Fruit fly (Drosophila melanogaster) ovary, adult (tissue): Measurements from ENCODE around the gene CG42748.

Experiments used
- CG17801 ChIP-seq: fragments of 200-800 bp; optimal IDR thresholded peaks from 2 replicates; lab custom pipeline; 2019; ENCODE audit warnings: missing biosample characterization, mild to moderate bottlenecking, missing genetic modification characterization, moderate library complexity; ENCODE audit not compliant: partially characterized antibody

Gene CG42748

DNA sequence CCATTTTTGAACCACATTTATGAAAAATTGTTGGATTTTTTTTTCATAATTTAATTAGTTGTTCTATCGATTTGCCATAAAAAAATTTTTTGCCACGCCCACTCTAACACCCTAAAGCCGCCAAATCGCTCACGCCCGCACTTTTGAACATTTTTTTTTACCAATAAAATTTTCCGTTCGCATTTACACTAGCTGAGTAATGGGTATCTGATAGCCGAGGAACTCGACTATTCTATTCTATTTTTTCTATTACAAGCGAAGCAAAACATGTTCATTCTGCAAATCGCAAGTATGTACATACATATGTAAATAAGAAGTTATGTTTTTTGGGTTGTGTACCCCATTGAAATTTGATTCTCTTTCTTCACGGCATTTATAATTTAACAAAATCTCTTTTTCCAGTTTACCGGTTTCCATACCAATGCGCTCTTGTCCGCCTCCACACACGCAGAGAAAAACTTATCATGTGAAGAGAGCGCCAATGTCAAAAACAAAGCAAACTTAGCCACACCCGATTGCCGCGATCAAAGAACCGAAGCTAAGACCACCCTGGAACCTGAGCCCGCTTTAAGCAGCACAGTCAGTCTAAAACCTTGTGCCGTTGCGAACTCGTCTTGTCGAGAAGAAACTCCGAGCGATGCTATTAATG is 14.4 kb downstream of the CG42748 start:
- no peak for TF ChIP-seq CG17801 (GFP tag; lab: Kevin White, UChicago)

DNA sequence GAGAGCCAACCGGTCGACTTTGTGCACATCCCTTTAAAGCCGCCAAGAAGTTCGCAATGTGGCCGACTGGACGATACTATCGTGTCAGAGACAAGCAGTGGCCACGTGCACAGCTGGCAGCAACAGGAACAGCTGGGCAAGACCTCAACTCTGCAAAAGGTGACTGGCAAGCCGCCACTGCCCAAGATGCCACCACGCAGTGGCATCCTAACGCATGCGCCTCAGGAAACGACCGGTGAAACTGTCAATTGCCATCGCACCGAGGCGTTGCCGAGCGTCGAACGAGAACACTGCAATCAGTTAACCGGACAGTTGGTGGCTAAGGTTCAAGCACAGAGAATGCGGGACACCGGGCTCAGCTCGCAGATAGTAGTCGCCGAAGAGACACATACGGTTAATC is 15.2 kb downstream of the CG42748 start:
- TF ChIP-seq CG17801 (GFP tag; lab: Kevin White, UChicago), result no peak

DNA sequence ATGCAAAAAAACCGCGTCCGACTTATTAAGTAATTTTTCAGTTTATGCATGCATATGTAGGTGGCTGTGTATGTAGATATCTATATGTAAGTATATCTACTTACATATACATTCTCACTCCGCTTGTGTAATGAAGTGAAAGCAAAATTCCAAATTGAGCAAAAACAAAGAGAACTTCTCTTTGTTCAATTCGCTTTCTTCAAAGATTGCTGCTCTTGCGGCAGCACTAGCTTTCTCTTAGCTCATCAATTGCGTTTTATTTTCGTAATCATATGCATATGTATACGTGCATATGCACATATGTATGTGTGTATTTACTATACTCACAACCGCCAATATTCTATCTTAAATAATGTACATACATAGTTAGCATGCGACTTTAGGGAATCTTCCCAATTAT is 17.7 kb downstream of the CG42748 start:
- TF ChIP-seq CG17801 (GFP tag; lab: Kevin White, UChicago), result peak; percentile 68

DNA sequence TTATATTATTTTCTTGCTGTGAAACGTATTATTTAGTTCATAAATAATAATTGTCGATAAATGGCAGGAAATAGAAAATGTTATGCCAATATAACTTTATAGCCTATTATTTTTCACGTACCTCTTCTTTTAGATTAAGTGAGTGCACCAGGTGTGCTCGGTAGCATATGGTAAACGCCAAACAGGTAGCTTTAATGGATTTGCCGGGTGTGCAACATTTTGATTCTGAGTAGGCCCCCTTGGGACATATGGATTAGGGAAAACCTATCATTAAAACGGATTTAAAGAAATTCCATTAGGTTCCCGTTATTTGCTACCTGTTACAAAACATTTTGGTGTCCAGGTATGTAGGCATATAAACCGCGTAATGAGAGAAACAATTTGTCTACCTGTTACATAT is 20.3 kb downstream of the CG42748 start, which contains the start of gene dunk:
dunk (plus strand) TSS at position 301 of the 400 bp plus-strand sequence.
- no peak for TF ChIP-seq CG17801 (GFP tag; lab: Kevin White, UChicago)

DNA sequence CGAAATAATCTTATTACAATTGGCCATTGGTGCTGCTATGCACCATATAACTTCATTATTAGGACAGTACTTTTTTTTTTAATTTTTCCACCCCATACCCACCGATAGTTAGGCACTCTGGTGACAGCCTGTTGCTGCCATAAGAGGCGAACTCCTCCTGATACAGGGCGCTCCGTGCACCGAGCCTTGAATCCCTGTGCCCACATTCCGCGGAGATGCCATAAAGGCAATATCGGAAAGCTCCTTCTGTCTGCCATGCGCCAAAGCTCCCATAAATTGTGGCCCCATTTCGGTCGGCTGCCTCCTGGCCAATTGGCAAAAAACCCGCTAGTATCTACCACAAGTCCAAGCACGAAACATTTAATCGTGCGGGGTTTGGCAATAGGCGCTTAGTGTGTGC is 22.2 kb downstream of the CG42748 start:
- TF ChIP-seq CG17801 (GFP tag; lab: Kevin White, UChicago), result no peak

DNA sequence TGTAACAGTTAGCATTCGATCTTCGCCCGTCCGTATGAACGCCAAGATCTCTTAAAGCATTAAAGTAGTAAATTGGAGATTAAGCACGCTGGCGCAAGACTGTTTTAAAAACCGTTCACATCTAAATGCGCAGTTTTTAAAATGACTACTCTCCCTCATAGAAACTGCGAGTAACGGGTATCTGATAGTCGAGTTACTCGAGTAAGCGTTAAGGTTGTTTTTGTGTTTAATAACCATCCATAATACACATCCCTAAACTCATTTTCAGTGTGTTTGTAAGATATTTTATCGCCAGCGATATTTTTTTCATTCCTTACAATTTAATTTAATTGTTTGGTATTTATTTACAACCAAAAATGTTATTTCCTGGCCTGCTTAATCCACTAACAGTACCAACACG is 28.8 kb downstream of the CG42748 start:
- TF ChIP-seq CG17801 (GFP tag; lab: Kevin White, UChicago), result no peak

DNA sequence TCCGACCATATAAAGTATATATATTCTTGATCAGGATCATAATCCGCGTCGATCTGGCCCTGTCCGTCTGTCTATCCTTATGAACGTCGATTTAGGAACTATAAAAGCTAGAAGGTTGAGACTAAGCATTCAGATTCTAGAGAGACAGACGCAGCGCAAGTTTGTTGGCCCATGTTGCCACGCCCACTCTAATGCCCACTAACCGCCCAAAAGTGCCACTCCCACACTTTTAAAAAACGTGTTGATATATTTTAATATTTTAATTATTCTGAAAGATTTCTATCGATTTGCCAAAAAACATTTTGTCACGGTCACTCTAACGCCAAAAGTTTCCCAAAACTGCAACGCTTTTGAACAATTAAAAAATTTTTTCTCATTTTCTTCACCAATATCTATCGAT is 32.3 kb downstream of the CG42748 start:
- TF ChIP-seq CG17801 (GFP tag; lab: Kevin White, UChicago), result no peak

DNA sequence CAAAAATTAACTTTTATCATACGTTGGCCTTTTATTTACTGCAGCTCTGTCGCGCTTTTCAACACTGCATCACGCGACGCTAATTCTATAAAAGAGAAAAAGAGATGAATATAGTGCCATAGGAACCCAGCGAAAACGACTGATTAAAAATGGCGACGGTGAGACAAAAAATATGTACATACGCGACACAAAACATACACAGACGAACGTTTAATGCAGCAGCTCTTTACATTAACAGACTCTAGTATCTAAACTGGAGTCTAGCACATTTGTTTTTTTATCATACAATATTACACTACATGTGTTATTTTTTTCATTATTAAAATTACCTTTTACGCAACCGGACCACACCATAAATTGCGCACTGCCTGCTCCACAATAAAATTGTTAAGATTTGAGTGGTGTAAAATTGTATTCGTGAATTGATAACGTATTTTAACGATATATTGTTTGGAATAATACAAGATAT is 37.6 kb downstream of the CG42748 start:
- peak; percentile 1 for TF ChIP-seq CG17801 (GFP tag; lab: Kevin White, UChicago)

DNA sequence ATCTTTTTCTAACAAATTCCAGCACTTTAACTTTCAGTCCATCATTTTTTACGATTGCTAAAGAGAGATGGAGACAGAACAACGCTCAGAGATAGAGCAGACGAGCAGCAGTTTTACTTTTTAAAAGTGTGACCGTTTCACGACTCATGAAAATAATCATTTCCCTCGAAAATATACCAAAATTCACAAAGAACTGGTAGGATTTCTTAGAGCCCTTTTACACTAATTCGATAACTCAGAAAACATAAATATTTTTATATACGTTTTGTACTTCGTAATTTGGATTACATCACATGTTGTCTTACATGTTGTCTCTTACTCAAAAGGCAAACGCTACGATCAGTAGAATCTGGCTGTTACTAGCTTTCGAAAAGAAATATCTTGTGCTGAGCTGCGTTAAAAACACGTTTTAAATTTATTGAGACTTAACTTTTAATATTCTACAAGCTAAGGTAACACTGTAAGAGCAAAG is 38.1 kb downstream of the CG42748 start, which contains the start of gene Clamp:
Clamp (minus strand) TSS at position 100 of the 472 bp plus-strand sequence.
- TF ChIP-seq CG17801 (GFP tag; lab: Kevin White, UChicago), result no peak

DNA sequence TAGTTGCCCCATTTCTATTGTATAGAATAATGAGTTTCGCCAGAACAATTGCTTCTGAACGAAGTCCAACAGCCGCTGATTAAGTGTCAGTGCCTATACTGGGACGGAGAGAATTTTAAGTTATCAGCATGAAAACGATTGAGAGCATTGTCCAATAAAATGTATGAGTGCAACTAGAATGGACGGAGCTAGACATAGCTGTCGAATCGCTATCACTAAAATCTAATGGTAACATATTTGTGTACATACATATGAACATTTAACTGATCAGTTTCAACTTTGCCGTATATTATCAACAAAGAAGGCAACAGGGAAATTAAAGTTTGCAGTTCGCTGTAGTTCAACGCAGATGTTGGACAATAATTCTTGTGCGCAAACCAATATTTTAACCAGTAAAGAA is 44.1 kb downstream of the CG42748 start, which contains the start of gene CG3635:
CG3635 (plus strand) TSS at position 315 of the 400 bp plus-strand sequence.
- no peak for TF ChIP-seq CG17801 (GFP tag; lab: Kevin White, UChicago)

DNA sequence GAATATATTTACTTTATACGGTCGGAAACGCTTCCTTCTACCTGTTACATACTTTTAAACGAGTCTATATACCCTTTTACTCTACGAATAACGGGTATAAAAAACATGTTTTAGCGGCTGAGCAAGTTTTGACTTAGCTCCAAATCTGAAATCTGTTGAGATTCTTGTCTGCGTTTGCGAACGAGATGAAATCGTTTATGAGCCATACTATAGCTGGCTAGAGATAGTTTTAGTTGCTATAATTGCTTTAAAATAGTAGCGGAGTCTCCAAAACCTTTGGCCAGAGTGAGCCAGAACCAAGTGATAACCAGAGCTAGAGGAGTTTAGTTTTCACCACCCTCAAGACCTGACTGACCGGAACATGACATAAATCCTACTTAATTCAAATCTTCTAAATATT is 45.4 kb downstream of the CG42748 start:
- TF ChIP-seq CG17801 (GFP tag; lab: Kevin White, UChicago), result no peak

DNA sequence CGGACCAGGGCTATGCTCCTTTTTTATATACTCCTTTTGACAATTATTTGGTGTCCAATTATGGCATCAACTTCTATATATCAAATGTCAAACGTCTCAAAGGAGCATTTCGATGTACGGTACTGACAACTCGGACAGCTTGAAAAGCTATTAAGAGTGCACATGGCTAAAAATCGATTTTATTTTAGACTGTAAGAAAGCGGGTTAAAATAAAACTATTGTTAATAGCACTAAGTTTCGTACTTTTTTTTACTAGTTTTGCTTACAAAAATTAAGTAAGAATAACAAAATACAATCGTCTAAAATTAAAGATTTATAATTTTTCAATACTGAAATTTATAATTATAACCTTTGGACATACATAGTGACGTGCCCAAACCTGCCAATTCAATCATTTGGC is 83.3 kb downstream of the CG42748 start, which contains the start of gene Ir40a:
Ir40a (minus strand) TSS at position 101 of the 400 bp plus-strand sequence.
- no peak for TF ChIP-seq CG17801 (GFP tag; lab: Kevin White, UChicago)
